Fruit fly (Drosophila melanogaster) whole organism, adult: ENCODE data around the gene Tnpo-SR.
A peak's percentile ranks its signal among the peaks of the same experiment; 100 is the strongest.

ENCODE experiments used
- CG11617 ChIP-seq: fragments of 200-800 bp; sonication (Bioruptor generic); optimal IDR thresholded peaks from 2 replicates; lab custom pipeline; 2017; ENCODE audit warnings: mild to moderate bottlenecking, missing biosample characterization, missing genetic modification reagents, missing genetic modification characterization
- CG12768 ChIP-seq: fragments of 200-800 bp; sonication (Bioruptor generic); optimal IDR thresholded peaks from 2 replicates; lab custom pipeline; 2017; ENCODE audit warnings: missing biosample characterization, missing genetic modification characterization, mild to moderate bottlenecking, moderate library complexity, missing genetic modification reagents
- CG14711 ChIP-seq: fragments of 200-800 bp; sonication (Bioruptor generic); optimal IDR thresholded peaks from 2 replicates; lab custom pipeline; 2018; ENCODE audit warnings: missing biosample characterization, mild to moderate bottlenecking, missing genetic modification characterization, moderate library complexity
- CG1620 ChIP-seq: fragments of 200-800 bp; sonication (Bioruptor generic); optimal IDR thresholded peaks from 2 replicates; lab custom pipeline; 2016; ENCODE audit warnings: missing biosample characterization, missing genetic modification characterization
- CG33017 ChIP-seq: fragments of 200-800 bp; sonication (Bioruptor generic); optimal IDR thresholded peaks from 2 replicates; lab custom pipeline; 2018; ENCODE audit warnings: missing biosample characterization, mild to moderate bottlenecking, missing genetic modification characterization, moderate library complexity
- CG5204 ChIP-seq: fragments of 200-800 bp; sonication (Bioruptor generic); optimal IDR thresholded peaks from 2 replicates; lab custom pipeline; 2016; ENCODE audit warnings: missing biosample characterization, missing genetic modification characterization
- CG7045 ChIP-seq: fragments of 200-800 bp; sonication (Bioruptor generic); optimal IDR thresholded peaks from 2 replicates; lab custom pipeline; 2017; ENCODE audit warnings: missing biosample characterization, mild to moderate bottlenecking, missing genetic modification characterization
- CG7101 ChIP-seq: fragments of 200-800 bp; sonication (Bioruptor generic); optimal IDR thresholded peaks from 2 replicates; lab custom pipeline; 2018; ENCODE audit warnings: missing biosample characterization, mild to moderate bottlenecking, missing genetic modification characterization, moderate library complexity
- Clk ChIP-seq: fragments of 200-800 bp; sonication (Bioruptor generic); optimal IDR thresholded peaks from 2 replicates; lab custom pipeline; 2017; ENCODE audit warnings: missing biosample characterization, missing genetic modification characterization
- Crg-1 ChIP-seq: fragments of 200-800 bp; sonication (Bioruptor generic); optimal IDR thresholded peaks from 2 replicates; lab custom pipeline; 2016; ENCODE audit warnings: missing biosample characterization, missing genetic modification characterization
- Hr96 ChIP-seq: fragments of 200-800 bp; sonication (Bioruptor generic); optimal IDR thresholded peaks from 2 replicates; lab custom pipeline; 2016; ENCODE audit warnings: missing biosample characterization, missing genetic modification characterization
- Mnt ChIP-seq: fragments of 200-800 bp; sonication (Bioruptor generic); optimal IDR thresholded peaks from 2 replicates; lab custom pipeline; 2016; ENCODE audit warnings: missing biosample characterization, mild to moderate bottlenecking, missing genetic modification characterization
- bab1 ChIP-seq: fragments of 200-800 bp; sonication (Bioruptor generic); optimal IDR thresholded peaks from 3 replicates; lab custom pipeline; 2019; ENCODE audit warnings: missing biosample characterization, mild to moderate bottlenecking, missing genetic modification characterization, moderate library complexity
- cic ChIP-seq: fragments of 200-800 bp; sonication (Bioruptor generic); optimal IDR thresholded peaks from 2 replicates; lab custom pipeline; 2017; ENCODE audit warnings: missing biosample characterization, mild to moderate bottlenecking, missing genetic modification characterization, moderate library complexity
- cnc ChIP-seq, 2 experiments: fragments of >200 bp; optimal IDR thresholded peaks; 2 replicates each; lab custom pipeline; 2017
- kay ChIP-seq: fragments of 200-800 bp; sonication (Bioruptor generic); peaks from one replicate; lab custom pipeline; 2016; ENCODE audit warnings: missing biosample characterization, missing genetic modification characterization, borderline replicate concordance
- ovo ChIP-seq: fragments of 200-800 bp; sonication (Bioruptor generic); optimal IDR thresholded peaks from 2 replicates; lab custom pipeline; 2016; ENCODE audit warnings: missing biosample characterization, missing genetic modification characterization
- pad ChIP-seq: fragments of 200-800 bp; sonication (Bioruptor generic); optimal IDR thresholded peaks from 3 replicates; lab custom pipeline; 2017; ENCODE audit warnings: missing biosample characterization, missing genetic modification characterization, mild to moderate bottlenecking, moderate library complexity, missing genetic modification reagents
- tj ChIP-seq: fragments of 200-800 bp; sonication (Bioruptor generic); optimal IDR thresholded peaks from 3 replicates; lab custom pipeline; 2017; ENCODE audit warnings: missing biosample characterization, mild to moderate bottlenecking, missing genetic modification characterization, moderate library complexity
- toe ChIP-seq: fragments of 200-800 bp; sonication (Bioruptor generic); optimal IDR thresholded peaks from 2 replicates; lab custom pipeline; 2016; ENCODE audit warnings: missing biosample characterization, missing genetic modification characterization

The Tnpo-SR gene

DNA sequence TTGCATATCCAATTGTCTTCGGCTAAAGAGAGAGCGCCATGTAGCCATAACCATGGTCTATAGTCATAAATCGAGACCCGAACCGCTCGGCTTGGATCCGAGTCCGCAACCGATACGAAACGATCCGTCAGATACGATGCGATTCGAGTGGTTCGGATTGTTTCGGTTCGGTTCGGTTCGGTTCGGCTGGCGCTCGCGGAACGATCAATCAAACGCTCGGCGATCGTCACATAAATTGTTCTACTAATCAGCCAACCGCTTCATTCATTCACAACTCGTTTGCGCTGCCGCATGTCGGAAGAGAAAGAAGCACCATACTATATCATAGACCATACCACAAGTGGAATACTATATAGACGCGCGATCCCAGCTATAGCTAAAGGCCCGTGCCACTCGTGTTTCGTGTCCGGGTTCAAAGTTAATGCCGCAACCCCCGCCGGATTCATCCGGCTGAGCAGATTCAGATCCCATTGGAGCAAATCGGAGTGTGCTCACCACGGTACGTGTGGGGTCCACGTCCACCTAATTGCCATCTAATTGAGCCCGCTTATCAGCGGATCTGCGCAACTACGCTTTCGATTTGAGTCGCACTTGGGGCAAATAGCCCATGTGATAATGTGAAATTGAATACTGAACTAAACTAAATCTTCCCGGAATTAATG lies 48.4 kb downstream of the Tnpo-SR start:
- TF ChIP-seq toe (GFP tag; lab: Kevin White, UChicago): peak; percentile 19
- TF ChIP-seq bab1 (GFP tag; lab: Kevin White, UChicago): peak; percentile 4
- TF ChIP-seq kay: no peak
- TF ChIP-seq CG7101: peak; percentile 17
- peak; percentile 63 for TF ChIP-seq cic (GFP tag; lab: Kevin White, UChicago)
- TF ChIP-seq Hr96 (GFP tag; lab: Kevin White, UChicago): peak; percentile 24
- no peak for TF ChIP-seq tj
- TF ChIP-seq Mnt (GFP tag; lab: Kevin White, UChicago): peak; percentile 4
- TF ChIP-seq cnc (optimal IDR thresholded peaks at IDR 0.05; lab: Kevin White, UChicago): no peak
- TF ChIP-seq CG14711: peak; percentile 21
- no peak for TF ChIP-seq Crg-1 (GFP tag; lab: Kevin White, UChicago)
- no peak for TF ChIP-seq CG12768 (GFP tag; lab: Kevin White, UChicago)
- TF ChIP-seq CG1620 (GFP tag; lab: Kevin White, UChicago): no peak
- TF ChIP-seq CG7045 (GFP tag; lab: Kevin White, UChicago): no peak
- TF ChIP-seq ovo: no peak
- peak; percentile 4 for TF ChIP-seq CG33017

DNA sequence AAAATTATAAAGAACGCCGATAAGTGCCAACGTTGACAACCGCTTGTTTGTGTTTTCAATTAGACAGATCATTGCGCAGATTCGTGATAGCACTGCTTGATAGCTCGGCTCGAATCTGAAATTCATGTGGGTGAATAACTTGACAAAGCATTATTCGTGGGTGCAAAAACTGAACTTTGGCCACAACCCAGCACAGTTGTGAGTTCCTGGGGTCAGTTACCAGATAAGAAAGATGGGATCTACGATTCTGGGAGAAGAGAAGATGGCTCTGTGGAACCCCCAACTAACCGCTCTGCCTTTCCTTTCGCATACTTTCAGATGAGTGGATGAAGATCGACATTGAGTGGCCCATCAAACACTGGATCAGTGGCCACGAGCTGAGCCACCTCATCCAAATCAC lies 51.1 kb downstream of the Tnpo-SR start:
- TF ChIP-seq Hr96 (GFP tag; lab: Kevin White, UChicago): no peak
- no peak for TF ChIP-seq kay
- no peak for TF ChIP-seq ovo
- no peak for TF ChIP-seq bab1 (GFP tag; lab: Kevin White, UChicago)
- no peak for TF ChIP-seq CG5204 (GFP tag; lab: Kevin White, UChicago)

DNA sequence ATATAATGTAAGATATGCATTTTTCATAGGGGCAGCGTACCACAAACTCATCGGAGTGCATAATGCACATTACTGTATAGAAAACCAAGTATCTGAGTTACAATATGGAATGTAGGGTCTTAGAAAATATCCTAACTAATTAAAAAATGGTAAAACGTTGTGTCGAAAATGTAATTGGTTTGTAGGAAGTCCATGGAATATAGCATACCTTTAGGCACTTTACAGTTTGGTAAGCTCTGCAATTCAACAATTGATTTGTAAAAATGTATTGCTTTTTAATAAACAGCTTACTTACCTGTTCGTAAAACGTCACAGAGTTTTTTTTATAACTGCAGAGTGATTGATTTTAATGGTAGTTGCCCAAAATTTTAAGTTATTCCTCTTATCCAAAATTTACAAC lies 52.4 kb downstream of the Tnpo-SR start, which contains the start of gene CG2964:
Gene CG2964, plus strand, starts transcription at position 301 of the 400 bp plus-strand sequence.
- TF ChIP-seq Crg-1 (GFP tag; lab: Kevin White, UChicago): no peak
- TF ChIP-seq bab1 (GFP tag; lab: Kevin White, UChicago): no peak
- TF ChIP-seq ovo: no peak
- TF ChIP-seq CG7101: no peak
- no peak for TF ChIP-seq cnc (optimal IDR thresholded peaks at IDR 0.05; lab: Kevin White, UChicago)
- no peak for TF ChIP-seq CG12768 (GFP tag; lab: Kevin White, UChicago)
- no peak for TF ChIP-seq CG11617 (GFP tag; lab: Kevin White, UChicago)
- TF ChIP-seq pad: no peak
- TF ChIP-seq CG14711: no peak
- no peak for TF ChIP-seq Hr96 (GFP tag; lab: Kevin White, UChicago)
- TF ChIP-seq CG5204 (GFP tag; lab: Kevin White, UChicago): no peak
- no peak for TF ChIP-seq kay
- TF ChIP-seq CG7045 (GFP tag; lab: Kevin White, UChicago): no peak
- no peak for TF ChIP-seq Mnt (GFP tag; lab: Kevin White, UChicago)
- TF ChIP-seq CG33017: no peak
- TF ChIP-seq toe (GFP tag; lab: Kevin White, UChicago): no peak
- no peak for TF ChIP-seq Clk (GFP tag; lab: Kevin White, UChicago)
- TF ChIP-seq cic (GFP tag; lab: Kevin White, UChicago): no peak
- no peak for TF ChIP-seq tj
- TF ChIP-seq CG1620 (GFP tag; lab: Kevin White, UChicago): no peak
